Fruit fly (Drosophila melanogaster): ENCODE data around the gene CG31609.

dm6 chr2L:9071094-9071612 is 26.2 kb upstream of the CG31609 start, which contains the start of gene DIP-zeta:
- no peak for TF ChIP-seq kay (GFP tag; ENCODE audit: borderline replicate concordance)
- no peak for TF ChIP-seq Clk (GFP tag; optimal IDR thresholded peaks at IDR 0.05)
- no peak for TF ChIP-seq CG33017 (tag; optimal IDR thresholded peaks at IDR 0.05)
- no peak for TF ChIP-seq ovo (GFP tag; optimal IDR thresholded peaks at IDR 0.05)
- no peak for TF ChIP-seq pad (GFP tag; optimal IDR thresholded peaks at IDR 0.05)
- no peak for TF ChIP-seq tj (GFP tag; optimal IDR thresholded peaks at IDR 0.05)
- TF ChIP-seq Crg-1 (GFP tag; optimal IDR thresholded peaks at IDR 0.05), result no peak
- TF ChIP-seq Mnt (GFP tag; optimal IDR thresholded peaks at IDR 0.05), result no peak
- TF ChIP-seq Hr96 (GFP tag; optimal IDR thresholded peaks at IDR 0.05), result no peak

Data from whole organism, adult.